Worm (Caenorhabditis elegans) whole organism, mixed stage, embryonic: Measurements from ENCODE around the gene D2023.1.

Experiments used
- M03D4.4 ChIP-seq: sonication (generic microtip); optimal IDR thresholded peaks from 2 replicates; lab custom pipeline; 2017; ENCODE audit warnings: mild to moderate bottlenecking, missing genetic modification characterization, missing compliant biosample characterization
- bed-3 ChIP-seq: fragments of 200-800 bp; sonication (Bioruptor generic); optimal IDR thresholded peaks from 3 replicates; lab custom pipeline; 2018; ENCODE audit warnings: mild to moderate bottlenecking, missing genetic modification characterization, moderate library complexity, missing compliant biosample characterization
- ceh-39 ChIP-seq: fragments of 150-350 bp; optimal IDR thresholded peaks from 2 replicates; lab custom pipeline; 2014; ENCODE audit warnings: missing biosample characterization, missing genetic modification characterization
- ceh-43 ChIP-seq: fragments of 200-800 bp; sonication (Bioruptor generic); optimal IDR thresholded peaks from 2 replicates; lab custom pipeline; 2018; ENCODE audit warnings: mild to moderate bottlenecking, missing genetic modification characterization, moderate library complexity, missing compliant biosample characterization
- ceh-83 ChIP-seq: fragments of 200-800 bp; sonication (Bioruptor generic); optimal IDR thresholded peaks from 2 replicates; lab custom pipeline; 2018; ENCODE audit warnings: mild to moderate bottlenecking, missing genetic modification characterization, missing compliant biosample characterization
- ces-1 ChIP-seq: fragments of 150-350 bp; optimal IDR thresholded peaks from 2 replicates; lab custom pipeline; 2014; ENCODE audit warnings: missing biosample characterization, missing genetic modification reagents, missing genetic modification characterization
- cnd-1 ChIP-seq: fragments of 200-800 bp; sonication (Bioruptor generic); optimal IDR thresholded peaks from 2 replicates; lab custom pipeline; 2018; ENCODE audit warnings: mild to moderate bottlenecking, missing genetic modification characterization, missing compliant biosample characterization
- drap-1 ChIP-seq: fragments of 200-800 bp; sonication (Bioruptor generic); optimal IDR thresholded peaks from 3 replicates; lab custom pipeline; 2018; ENCODE audit warnings: mild to moderate bottlenecking, missing genetic modification characterization, missing compliant biosample characterization
- elt-1 ChIP-seq: sonication (generic microtip); optimal IDR thresholded peaks from 2 replicates; lab custom pipeline; 2017; ENCODE audit warnings: missing genetic modification characterization, mild to moderate bottlenecking, missing compliant biosample characterization, antibody characterized with exemption, moderate library complexity, borderline replicate concordance; ENCODE audit not compliant: insufficient read depth
- elt-3 ChIP-seq: fragments of 150-350 bp; optimal IDR thresholded peaks from 2 replicates; lab custom pipeline; 2014; ENCODE audit warnings: missing biosample characterization, missing genetic modification characterization
- flh-1 ChIP-seq: fragments of 200-800 bp; sonication (Bioruptor generic); optimal IDR thresholded peaks from 2 replicates; lab custom pipeline; 2018; ENCODE audit warnings: mild to moderate bottlenecking, missing genetic modification characterization, moderate library complexity, missing compliant biosample characterization
- ham-2 ChIP-seq: fragments of 200-800 bp; sonication (Bioruptor generic); optimal IDR thresholded peaks from 2 replicates; lab custom pipeline; 2018; ENCODE audit warnings: mild to moderate bottlenecking, missing genetic modification characterization, missing compliant biosample characterization
- hlh-1 ChIP-seq: fragments of 150-350 bp; optimal IDR thresholded peaks from 2 replicates; lab custom pipeline; 2014; ENCODE audit warnings: missing biosample characterization, missing genetic modification reagents, missing genetic modification characterization
- lin-13 ChIP-seq: fragments of 150-350 bp; optimal IDR thresholded peaks from 2 replicates; lab custom pipeline; 2014; ENCODE audit warnings: missing biosample characterization, missing genetic modification characterization
- lin-32 ChIP-seq: fragments of 200-800 bp; sonication (Bioruptor generic); optimal IDR thresholded peaks from 2 replicates; lab custom pipeline; 2018; ENCODE audit warnings: mild to moderate bottlenecking, missing genetic modification characterization, missing compliant biosample characterization
- lsy-2 ChIP-seq: fragments of 150-350 bp; optimal IDR thresholded peaks from 2 replicates; lab custom pipeline; 2014; ENCODE audit warnings: missing biosample characterization, missing genetic modification characterization
- mab-5 ChIP-seq: fragments of 150-350 bp; optimal IDR thresholded peaks from 2 replicates; lab custom pipeline; 2014; ENCODE audit warnings: missing biosample characterization, missing genetic modification characterization
- mep-1 ChIP-seq: fragments of 150-350 bp; optimal IDR thresholded peaks from 2 replicates; lab custom pipeline; 2017; ENCODE audit warnings: missing biosample characterization, missing genetic modification reagents, missing genetic modification characterization, inconsistent platforms
- mls-2 ChIP-seq: sonication (generic microtip); optimal IDR thresholded peaks from 2 replicates; lab custom pipeline; 2016; ENCODE audit warnings: mild to moderate bottlenecking, missing genetic modification characterization, moderate library complexity, missing compliant biosample characterization
- nhr-12 ChIP-seq: fragments of 150-350 bp; optimal IDR thresholded peaks from 2 replicates; lab custom pipeline; 2014; ENCODE audit warnings: missing biosample characterization, missing genetic modification characterization
- nhr-237 ChIP-seq: fragments of 150-350 bp; optimal IDR thresholded peaks from 2 replicates; lab custom pipeline; 2014; ENCODE audit warnings: missing biosample characterization, missing genetic modification characterization
- nhr-28 ChIP-seq: fragments of 150-350 bp; optimal IDR thresholded peaks from 2 replicates; lab custom pipeline; 2014; ENCODE audit warnings: missing biosample characterization, missing genetic modification characterization
- nhr-76 ChIP-seq: sonication (generic microtip); optimal IDR thresholded peaks from 2 replicates; lab custom pipeline; 2017; ENCODE audit warnings: missing biosample characterization, missing genetic modification characterization
- pha-4 ChIP-seq: fragments of 150-350 bp; optimal IDR thresholded peaks from 2 replicates; lab custom pipeline; 2018; ENCODE audit warnings: missing biosample characterization, missing genetic modification reagents, missing genetic modification characterization
- sem-2 ChIP-seq: fragments of 200-800 bp; sonication (Bioruptor generic); optimal IDR thresholded peaks from 2 replicates; lab custom pipeline; 2018; ENCODE audit warnings: mild to moderate bottlenecking, missing genetic modification characterization, missing compliant biosample characterization
- sptf-1 ChIP-seq: sonication (generic microtip); optimal IDR thresholded peaks from 2 replicates; lab custom pipeline; 2017; ENCODE audit warnings: mild to moderate bottlenecking, missing genetic modification characterization, moderate library complexity, missing compliant biosample characterization
- tbx-8 ChIP-seq: fragments of 200-800 bp; sonication (Bioruptor generic); optimal IDR thresholded peaks from 2 replicates; lab custom pipeline; 2018; ENCODE audit warnings: mild to moderate bottlenecking, missing genetic modification characterization, moderate library complexity, missing compliant biosample characterization
- unc-120 ChIP-seq: sonication (generic microtip); optimal IDR thresholded peaks from 2 replicates; lab custom pipeline; 2017; ENCODE audit warnings: missing genetic modification characterization, missing compliant biosample characterization; ENCODE audit not compliant: poor library complexity, severe bottlenecking
- unc-39 ChIP-seq: fragments of 150-350 bp; optimal IDR thresholded peaks from 2 replicates; lab custom pipeline; 2014; ENCODE audit warnings: missing biosample characterization, missing genetic modification characterization
- unc-62 ChIP-seq: fragments of 150-350 bp; optimal IDR thresholded peaks from 2 replicates; lab custom pipeline; 2014; ENCODE audit warnings: missing biosample characterization, missing genetic modification reagents, missing genetic modification characterization
- zip-8 ChIP-seq: fragments of 150-350 bp; optimal IDR thresholded peaks from 2 replicates; lab custom pipeline; 2014; ENCODE audit warnings: missing biosample characterization, missing genetic modification characterization
- ztf-11 ChIP-seq: fragments of 150-350 bp; optimal IDR thresholded peaks from 2 replicates; lab custom pipeline; 2014; ENCODE audit warnings: missing biosample characterization, missing genetic modification characterization

D2023.1 gene

ce11 chrV:11770053-11770517, 19.3 kb upstream of the D2023.1 start, which contains the start of gene F55A11.4:
TSS of gene F55A11.4 (plus strand) at chrV:11770467.
- TF ChIP-seq nhr-28 (tag; lab: Kevin White, UChicago) (no peak), ztf-11 (tag; lab: Kevin White, UChicago) (no peak), nhr-12 (tag; lab: Kevin White, UChicago) (no peak), mab-5 (tag; lab: Kevin White, UChicago) (no peak), mep-1 (tag; lab: Kevin White, UChicago) (no peak), ceh-39 (tag; lab: Kevin White, UChicago) (no peak), hlh-1 (no peak), unc-120 (tag; lab: Kevin White, UChicago) (peak; percentile 25), pha-4 (tag; lab: Kevin White, UChicago) (no peak), zip-8 (tag; lab: Kevin White, UChicago) (no peak), nhr-76 (tag; lab: Kevin White, UChicago) (no peak), drap-1 (GFP tag; lab: Kevin White, UChicago) (peak; percentile 19), ham-2 (GFP tag; lab: Kevin White, UChicago) (peak; percentile 34), sptf-1 (tag; lab: Kevin White, UChicago) (no peak)

- TF ChIP-seq mls-2 (no peak), tbx-8 (no peak), pha-4 (tag; lab: Kevin White, UChicago) (no peak), ztf-11 (tag; lab: Kevin White, UChicago) (no peak), lin-13 (tag; lab: Kevin White, UChicago) (no peak), drap-1 (GFP tag; lab: Kevin White, UChicago) (no peak), nhr-76 (tag; lab: Kevin White, UChicago) (no peak), bed-3 (no peak), ces-1 (no peak), mab-5 (tag; lab: Kevin White, UChicago) (no peak), ceh-43 (GFP tag; lab: Kevin White, UChicago) (no peak), flh-1 (GFP tag; lab: Kevin White, UChicago) (no peak), sem-2 (no peak), lin-32 (GFP tag; lab: Kevin White, UChicago) (no peak), lsy-2 (no peak), unc-62 (no peak), ham-2 (GFP tag; lab: Kevin White, UChicago) (no peak), unc-39 (tag; lab: Kevin White, UChicago) (no peak), elt-1 (tag; lab: Kevin White, UChicago) (no peak)
Observed at ce11 chrV:11773420-11773819, 15.9 kb upstream of the D2023.1 start, which contains the start of gene bus-18. TSS of gene bus-18 (plus strand) at chrV:11773720.

- TF ChIP-seq sem-2, result no peak
- TF ChIP-seq ceh-43 (GFP tag; lab: Kevin White, UChicago), result no peak
- no peak for TF ChIP-seq ces-1
- TF ChIP-seq hlh-1, result no peak
- TF ChIP-seq M03D4.4 (tag; lab: Kevin White, UChicago), result no peak
- TF ChIP-seq zip-8 (tag; lab: Kevin White, UChicago), result no peak
- TF ChIP-seq elt-3 (tag; lab: Kevin White, UChicago), result no peak
- TF ChIP-seq ham-2 (GFP tag; lab: Kevin White, UChicago), result no peak
- TF ChIP-seq flh-1 (GFP tag; lab: Kevin White, UChicago), result no peak
- no peak for TF ChIP-seq nhr-28 (tag; lab: Kevin White, UChicago)
- no peak for TF ChIP-seq unc-120 (tag; lab: Kevin White, UChicago)
Observed at ce11 chrV:11773934-11774333, 15.4 kb upstream of the D2023.1 start.

ce11 chrV:11776538-11776937, 12.8 kb upstream of the D2023.1 start, which contains the start of gene F55A11.6:
TSS of gene F55A11.6 (plus strand) at chrV:11776838.
- TF ChIP-seq unc-62, result no peak
- TF ChIP-seq unc-120 (tag; lab: Kevin White, UChicago), result no peak
- TF ChIP-seq ceh-83 (GFP tag; lab: Kevin White, UChicago), result no peak
- TF ChIP-seq M03D4.4 (tag; lab: Kevin White, UChicago), result no peak
- TF ChIP-seq zip-8 (tag; lab: Kevin White, UChicago), result no peak
- no peak for TF ChIP-seq sptf-1 (tag; lab: Kevin White, UChicago)
- TF ChIP-seq lin-13 (tag; lab: Kevin White, UChicago), result no peak
- TF ChIP-seq lin-32 (GFP tag; lab: Kevin White, UChicago), result no peak
- TF ChIP-seq cnd-1 (tag; lab: Kevin White, UChicago), result no peak
- no peak for TF ChIP-seq hlh-1
- TF ChIP-seq ceh-39 (tag; lab: Kevin White, UChicago), result no peak
- no peak for TF ChIP-seq pha-4 (tag; lab: Kevin White, UChicago)
- TF ChIP-seq nhr-12 (tag; lab: Kevin White, UChicago), result no peak
- TF ChIP-seq unc-39 (tag; lab: Kevin White, UChicago), result no peak
- TF ChIP-seq ces-1, result no peak
- no peak for TF ChIP-seq nhr-237 (tag; lab: Kevin White, UChicago)
- TF ChIP-seq, all 35 proteins: peak for 0
